Fruit fly (Drosophila melanogaster): ENCODE measurements around the gene CG9396.

Gene CG9396

DNA sequence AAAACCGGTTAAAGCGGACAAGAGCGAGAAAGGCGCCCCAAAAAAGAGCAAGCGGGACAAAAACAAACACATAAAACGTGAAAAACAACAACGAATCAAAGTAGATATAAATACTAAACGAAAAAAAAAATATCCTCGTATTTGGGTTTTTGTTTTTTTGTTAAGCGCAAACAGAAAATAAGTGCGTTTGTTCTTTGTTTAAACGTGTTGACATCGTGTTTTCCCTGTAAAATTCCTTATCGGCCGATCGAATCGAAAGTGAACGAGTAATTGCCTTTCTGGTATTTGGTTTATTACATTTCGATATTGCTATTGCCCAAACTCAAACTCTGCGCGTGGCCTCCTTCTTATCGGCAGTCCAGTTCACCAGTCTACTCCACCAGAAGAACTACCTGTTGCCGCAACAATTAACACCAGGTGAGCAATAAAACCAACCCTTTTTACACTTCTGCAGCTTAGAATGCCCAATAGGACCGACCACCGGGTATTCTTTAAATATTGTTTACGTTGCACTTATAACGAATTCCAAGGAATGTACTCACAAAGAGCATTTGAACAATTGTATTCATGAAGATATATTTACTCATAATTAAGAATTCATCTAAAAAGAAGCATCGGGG lies 20.5 kb upstream of the CG9396 start (continued):
- no peak for TF ChIP-seq zfh2 (GFP tag; optimal IDR thresholded peaks at IDR 0.05)
- peak; percentile 11 for TF ChIP-seq sug (tag; optimal IDR thresholded peaks at IDR 0.05)
- no peak for TF ChIP-seq cwo (GFP tag; optimal IDR thresholded peaks at IDR 0.05)
- TF ChIP-seq CG11504 (tag; optimal IDR thresholded peaks at IDR 0.05) = peak; percentile 4
- no peak for TF ChIP-seq fru (optimal IDR thresholded peaks at IDR 0.05)
- TF ChIP-seq CG15073 (GFP tag; optimal IDR thresholded peaks at IDR 0.05) = no peak
- TF ChIP-seq sr (GFP tag; IDR thresholded peaks at IDR 0.05) = no peak
- TF ChIP-seq CG8944 (GFP tag; optimal IDR thresholded peaks at IDR 0.05) = no peak
- peak; percentile 63 for TF ChIP-seq Kr (GFP tag; optimal IDR thresholded peaks at IDR 0.05)
- TF ChIP-seq tll (GFP tag; optimal IDR thresholded peaks at IDR 0.05) = peak in 1 of 2 experiments; percentile 7
- peak; percentile 2 for TF ChIP-seq gsb-n (tag; optimal IDR thresholded peaks at IDR 0.05)
- TF ChIP-seq grn (GFP tag; optimal IDR thresholded peaks at IDR 0.05) = peak; percentile 79
- no peak for TF ChIP-seq NK7.1 (GFP tag; optimal IDR thresholded peaks at IDR 0.05)
- TF ChIP-seq cad (GFP tag; optimal IDR thresholded peaks at IDR 0.05) = peak; percentile 53
- TF ChIP-seq crol (GFP tag; IDR thresholded peaks at IDR 0.05) = no peak
- TF ChIP-seq CG1602 (GFP tag; optimal IDR thresholded peaks at IDR 0.05) = no peak
- TF ChIP-seq Ets65A (GFP tag) = no peak
- no peak for TF ChIP-seq CG6854 (GFP tag; optimal IDR thresholded peaks at IDR 0.05)
- no peak for TF ChIP-seq Side (GFP tag; optimal IDR thresholded peaks at IDR 0.05)
- peak; percentile 43 for TF ChIP-seq kni (GFP tag; optimal IDR thresholded peaks at IDR 0.05)
- no peak for TF ChIP-seq CG6683 (GFP tag; optimal IDR thresholded peaks at IDR 0.05)
- TF ChIP-seq Elba2 (GFP tag; optimal IDR thresholded peaks at IDR 0.05) = peak; percentile 89
- TF ChIP-seq CG15696 (tag; optimal IDR thresholded peaks at IDR 0.05) = peak; percentile 3
- TF ChIP-seq Hey (tag; optimal IDR thresholded peaks at IDR 0.05) = no peak
- peak; percentile 56 for TF ChIP-seq sqz (GFP tag; optimal IDR thresholded peaks at IDR 0.05)
- no peak for TF ChIP-seq D (optimal IDR thresholded peaks at IDR 0.05)
- peak; percentile 1 for TF ChIP-seq D (GFP tag; optimal IDR thresholded peaks at IDR 0.05)
- TF ChIP-seq Rfx (GFP tag; IDR thresholded peaks at IDR 0.05) = no peak
- no peak for TF ChIP-seq E2f2 (GFP tag; IDR thresholded peaks at IDR 0.05)
- TF ChIP-seq CG12104 (GFP tag; optimal IDR thresholded peaks at IDR 0.05) = no peak
- no peak for TF ChIP-seq Dbx (GFP tag; IDR thresholded peaks at IDR 0.05)
- no peak for TF ChIP-seq pho (GFP tag; optimal IDR thresholded peaks at IDR 0.05)
- no peak for TF ChIP-seq CG12071 (GFP tag; optimal IDR thresholded peaks at IDR 0.05)
- no peak for TF ChIP-seq Sox100B (GFP tag; optimal IDR thresholded peaks at IDR 0.05)
- no peak for TF ChIP-seq br (optimal IDR thresholded peaks at IDR 0.05)
- peak; percentile 71 for TF ChIP-seq sd (tag; optimal IDR thresholded peaks at IDR 0.05)
- TF ChIP-seq Sin3A (optimal IDR thresholded peaks at IDR 0.05) = no peak
- TF ChIP-seq run (tag; optimal IDR thresholded peaks at IDR 0.05) = no peak
- peak; percentile 75 for TF ChIP-seq sens (GFP tag)

DNA sequence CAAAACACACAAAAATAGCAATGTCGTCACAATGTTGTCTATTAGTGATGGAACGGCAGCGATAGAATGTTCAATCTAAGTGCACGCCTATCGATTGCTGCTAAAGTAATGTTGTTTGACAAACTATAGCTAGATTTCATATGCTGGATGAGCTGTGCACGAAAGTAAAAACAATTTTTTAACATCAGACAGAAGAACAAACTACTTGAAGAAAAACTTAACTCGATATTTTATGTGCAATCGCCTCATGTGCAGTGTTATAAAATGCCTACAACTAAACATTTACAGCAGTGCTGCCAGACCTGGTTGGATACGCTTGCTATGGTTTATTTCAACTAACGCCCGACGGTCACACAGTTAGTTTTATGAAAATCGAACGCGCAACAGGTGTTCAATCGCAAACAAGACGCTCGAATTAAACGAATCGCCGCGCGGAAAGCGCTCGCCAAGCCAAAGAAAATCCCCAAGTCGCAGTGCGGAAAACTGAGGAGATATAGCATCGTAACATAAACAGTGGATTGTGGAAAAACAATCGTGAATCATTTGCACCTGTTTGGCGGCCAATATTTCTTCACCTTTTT lies 19.6 kb upstream of the CG9396 start, which contains the start of the genes bocks and CG8312:
Gene bocks, minus strand, starts transcription at position 51 of the 581 bp plus-strand sequence.
Gene CG8312, plus strand, starts transcription at position 358 of the 581 bp plus-strand sequence.
- TF ChIP-seq Dad (GFP tag; optimal IDR thresholded peaks at IDR 0.05) (peak; percentile 59), Hmr (GFP tag; optimal IDR thresholded peaks at IDR 0.05) (peak; percentile 73), HLHmδ (GFP tag; optimal IDR thresholded peaks at IDR 0.05) (peak; percentile 27), CG18599 (GFP tag; optimal IDR thresholded peaks at IDR 0.05) (peak; percentile 24), salm (tag; optimal IDR thresholded peaks at IDR 0.05) (no peak), HLH54F (GFP tag; optimal IDR thresholded peaks at IDR 0.05) (peak; percentile 72), Nf-YC (tag; optimal IDR thresholded peaks at IDR 0.05) (peak; percentile 61), fru (optimal IDR thresholded peaks at IDR 0.05) (no peak), stwl (tag; optimal IDR thresholded peaks at IDR 0.05) (peak; percentile 94), sd (tag; optimal IDR thresholded peaks at IDR 0.05) (peak; percentile 57), mam (GFP tag; optimal IDR thresholded peaks at IDR 0.05) (peak; percentile 65), CG18262 (tag; optimal IDR thresholded peaks at IDR 0.05) (peak; percentile 19), CG10543 (GFP tag; optimal IDR thresholded peaks at IDR 0.05) (peak; percentile 67), CG17829 (tag; optimal IDR thresholded peaks at IDR 0.05) (peak; percentile 63), CG12155 (GFP tag; optimal IDR thresholded peaks at IDR 0.05) (peak; percentile 44), ERR (GFP tag; optimal IDR thresholded peaks at IDR 0.05) (peak; percentile 80)

All from whole organism, embryonic.